Fruit fly (Drosophila melanogaster): ENCODE results near the gene ppk31.
A peak's percentile ranks its signal among the peaks of the same experiment; 100 is the strongest.

ppk31 gene

DNA sequence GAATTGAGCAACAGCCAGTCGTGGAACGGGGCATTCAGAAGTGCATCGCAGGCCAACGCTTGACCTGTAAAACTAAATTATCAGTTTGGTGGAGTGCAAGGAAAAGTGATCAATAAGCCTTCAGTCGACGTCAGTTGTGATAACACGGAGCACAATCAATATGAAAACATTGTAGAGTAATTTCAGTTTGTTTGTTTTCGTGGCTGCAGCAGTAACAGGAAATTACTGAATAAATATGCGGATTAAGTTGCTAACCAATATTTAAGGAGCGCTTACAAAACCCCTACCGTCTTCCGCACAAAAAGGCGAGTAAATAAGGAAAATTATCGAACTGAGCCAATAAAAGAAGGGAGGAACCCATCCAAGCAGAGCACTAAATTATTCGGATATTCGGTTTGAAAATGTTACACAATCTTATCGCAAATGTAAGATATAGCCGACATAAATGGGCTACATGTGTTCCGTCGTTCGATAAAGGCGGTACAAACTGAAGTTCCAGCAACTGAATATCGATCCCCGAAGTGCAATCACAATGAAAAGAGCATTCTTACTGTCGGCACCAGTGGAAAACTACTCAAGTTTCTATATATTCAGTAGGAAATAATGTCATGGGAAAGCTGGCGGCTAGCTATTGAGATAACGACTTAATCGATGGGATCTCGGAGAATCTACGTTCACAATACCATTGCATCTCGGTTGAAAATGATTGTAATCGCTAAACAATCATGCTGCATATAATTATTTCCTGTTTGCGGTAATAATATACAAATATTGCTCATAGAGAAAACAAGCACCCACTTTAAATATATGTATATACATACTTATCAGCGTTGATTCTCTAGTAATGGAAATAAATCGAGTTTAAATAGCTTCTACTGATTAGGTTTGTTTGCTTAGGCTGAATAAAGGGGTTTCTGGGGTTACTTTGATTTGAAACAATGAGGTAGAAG, 27.0 kb upstream of the ppk31 start (continued):
- TF ChIP-seq dmrt99B (tag; optimal IDR thresholded peaks at IDR 0.05) (peak; percentile 73), CG11696 (GFP tag; IDR thresholded peaks at IDR 0.05) (no peak), CG15696 (tag; optimal IDR thresholded peaks at IDR 0.05) (peak; percentile 94), CG10979 (tag; optimal IDR thresholded peaks at IDR 0.05) (peak; percentile 40), CG7786 (GFP tag; optimal IDR thresholded peaks at IDR 0.05) (peak; percentile 29), slbo (GFP tag; IDR thresholded peaks at IDR 0.05) (no peak), NC2α (GFP tag; optimal IDR thresholded peaks at IDR 0.05) (peak; percentile 80), CkIIα-i1 (GFP tag; IDR thresholded peaks at IDR 0.05) (no peak), CG8281 (tag; optimal IDR thresholded peaks at IDR 0.05) (peak; percentile 67), crol (GFP tag; IDR thresholded peaks at IDR 0.05) (no peak), CG17612 (GFP tag; IDR thresholded peaks at IDR 0.05) (no peak), CG8924 (tag; optimal IDR thresholded peaks at IDR 0.05) (peak; percentile 72), phol (tag; optimal IDR thresholded peaks at IDR 0.05) (peak; percentile 5), amos (GFP tag; IDR thresholded peaks at IDR 0.05; ENCODE audit: partially characterized antibody) (no peak), Ravus (GFP tag; IDR thresholded peaks at IDR 0.05) (no peak), CG31441 (GFP tag; IDR thresholded peaks at IDR 0.05) (peak; percentile 56), eve (GFP tag; optimal IDR thresholded peaks at IDR 0.05) (peak in 1 of 2 experiments; percentile 73), cato (GFP tag; optimal IDR thresholded peaks at IDR 0.05; ENCODE audit: borderline replicate concordance) (peak; percentile 46), Sox100B (GFP tag; optimal IDR thresholded peaks at IDR 0.05) (peak; percentile 71), pho (GFP tag; optimal IDR thresholded peaks at IDR 0.05) (no peak), Tbp (GFP tag; optimal IDR thresholded peaks at IDR 0.05) (no peak), lab (GFP tag; optimal IDR thresholded peaks at IDR 0.05) (peak; percentile 82), CG10267 (tag; optimal IDR thresholded peaks at IDR 0.05) (peak; percentile 40), CG1529 (GFP tag; optimal IDR thresholded peaks at IDR 0.05) (peak; percentile 78), CG4404 (GFP tag; IDR thresholded peaks at IDR 0.05) (no peak), MTF-1 (GFP tag; optimal IDR thresholded peaks at IDR 0.05; ENCODE audit: borderline replicate concordance) (peak; percentile 78), CG7357 (GFP tag; IDR thresholded peaks at IDR 0.05) (no peak), Doc2 (GFP tag; IDR thresholded peaks at IDR 0.05) (no peak), Sry-δ (GFP tag; optimal IDR thresholded peaks at IDR 0.05) (peak; percentile 22), chn (GFP tag; optimal IDR thresholded peaks at IDR 0.05) (no peak), CG17912 (GFP tag; optimal IDR thresholded peaks at IDR 0.05) (no peak), ro (GFP tag; IDR thresholded peaks at IDR 0.05) (no peak), ewg (GFP tag; optimal IDR thresholded peaks at IDR 0.05) (peak; percentile 35), sug (tag; optimal IDR thresholded peaks at IDR 0.05) (no peak), Six4 (GFP tag; optimal IDR thresholded peaks at IDR 0.05) (peak; percentile 51), Max (GFP tag; optimal IDR thresholded peaks at IDR 0.05) (peak; percentile 49), sc (optimal IDR thresholded peaks at IDR 0.05) (no peak), sc (GFP tag; optimal IDR thresholded peaks at IDR 0.05) (peak; percentile 75), CG15514 (GFP tag; optimal IDR thresholded peaks at IDR 0.05) (peak; percentile 41), abd-A (tag; optimal IDR thresholded peaks at IDR 0.05) (no peak), CG18476 (GFP tag; optimal IDR thresholded peaks at IDR 0.05) (peak; percentile 47), otp (GFP tag; IDR thresholded peaks at IDR 0.05) (peak; percentile 85; the same call in 2 of the 3 replicates), Dip2 (GFP tag; IDR thresholded peaks at IDR 0.05) (no peak), E2f2 (GFP tag; IDR thresholded peaks at IDR 0.05) (peak; percentile 43; the same call in 1 of the 2 replicates), bowl (GFP tag; IDR thresholded peaks at IDR 0.05) (no peak), CG17359 (tag; optimal IDR thresholded peaks at IDR 0.05) (peak; percentile 74), trem (tag; optimal IDR thresholded peaks at IDR 0.05) (no peak), CG14860 (GFP tag; IDR thresholded peaks at IDR 0.05; ENCODE audit: partially characterized antibody) (no peak)
